Worm (Caenorhabditis elegans) whole organism, L4 larva: Measurements from ENCODE around the gene C27D9.1.

Source experiments
- D1046.2 ChIP-seq: fragments of 200-800 bp; sonication (Bioruptor generic); IDR thresholded peaks from 2 replicates; pipeline ENCODE4 v1.3.6; 2022; ENCODE audit warnings: missing genetic modification characterization, missing compliant biosample characterization
- F10B5.3 ChIP-seq: sonication (generic microtip); optimal IDR thresholded peaks from 2 replicates; lab custom pipeline; 2016; ENCODE audit warnings: mild to moderate bottlenecking, missing genetic modification characterization, missing compliant biosample characterization
- F44E2.7 ChIP-seq: fragments of 200-800 bp; sonication (Bioruptor generic); IDR thresholded peaks from 2 replicates; pipeline ENCODE4 v2.1.2; 2022; ENCODE audit warnings: missing genetic modification characterization, missing compliant biosample characterization
- R02D3.7 ChIP-seq: fragments of 150-350 bp; sonication (generic microtip); optimal IDR thresholded peaks from 3 replicates; lab custom pipeline; 2014; ENCODE audit warnings: missing biosample characterization, missing genetic modification characterization
- T20F7.1 ChIP-seq: fragments of 200-800 bp; sonication (Bioruptor generic); optimal IDR thresholded peaks from 2 replicates; lab custom pipeline; 2018; ENCODE audit warnings: mild to moderate bottlenecking, missing genetic modification characterization, missing compliant biosample characterization
- Y48G9A.11 ChIP-seq: fragments of 200-800 bp; sonication (Bioruptor generic); IDR thresholded peaks from 2 replicates; pipeline ENCODE4 v1.3.6; 2022; ENCODE audit warnings: missing genetic modification reagents, missing genetic modification characterization, missing compliant biosample characterization
- Y5F2A.4 ChIP-seq: fragments of 200-800 bp; sonication (Bioruptor generic); optimal IDR thresholded peaks from 2 replicates; lab custom pipeline; 2018; ENCODE audit warnings: mild to moderate bottlenecking, missing genetic modification characterization, missing compliant biosample characterization
- Y75B8A.6 ChIP-seq: fragments of 200-800 bp; sonication (Bioruptor generic); IDR thresholded peaks from 2 replicates; pipeline ENCODE4 v1.3.6; 2022; ENCODE audit warnings: missing genetic modification reagents, missing genetic modification characterization, missing compliant biosample characterization
- arid-1 ChIP-seq: fragments of 200-800 bp; sonication (Bioruptor generic); conservative IDR thresholded peaks from 2 replicates; pipeline ENCODE4 v1.3.6; 2022; ENCODE audit warnings: missing genetic modification reagents, missing genetic modification characterization, missing compliant biosample characterization
- ceh-62 ChIP-seq: sonication (generic microtip); optimal IDR thresholded peaks from 2 replicates; lab custom pipeline; 2017; ENCODE audit warnings: missing biosample characterization, missing genetic modification characterization
- ctbp-1 ChIP-seq: fragments of 200-800 bp; sonication (Bioruptor generic); IDR thresholded peaks from 2 replicates; pipeline ENCODE4 v1.3.6; 2022; ENCODE audit warnings: missing genetic modification reagents, missing genetic modification characterization, missing compliant biosample characterization
- daf-16 ChIP-seq, 3 experiments: sonication (generic microtip); optimal IDR thresholded peaks; 2 replicates each; lab custom pipeline; 2016 to 2017; ENCODE audit warnings: missing genetic modification characterization in 3 of 3, missing genetic modification reagents in 3 of 3, mild to moderate bottlenecking in 2 of 3, missing compliant biosample characterization in 2 of 3, missing biosample characterization in 1 of 3, moderate library complexity in 1 of 3
- dmd-6 ChIP-seq: fragments of 200-800 bp; sonication (Bioruptor generic); IDR thresholded peaks from 2 replicates; pipeline ENCODE4 v1.3.6; 2022; ENCODE audit warnings: missing genetic modification reagents, missing genetic modification characterization, missing compliant biosample characterization
- dmd-8 ChIP-seq: fragments of 200-800 bp; sonication (Bioruptor generic); IDR thresholded peaks from 2 replicates; pipeline ENCODE4 v1.3.6; 2022; ENCODE audit warnings: missing genetic modification characterization, missing compliant biosample characterization
- dve-1 ChIP-seq: sonication (generic microtip); optimal IDR thresholded peaks from 2 replicates; lab custom pipeline; 2017; ENCODE audit warnings: antibody characterized with exemption, mild to moderate bottlenecking, missing genetic modification characterization, missing compliant biosample characterization; ENCODE audit not compliant: insufficient read depth
- hlh-11 ChIP-seq: fragments of 200-800 bp; sonication (Bioruptor generic); optimal IDR thresholded peaks from 2 replicates; lab custom pipeline; 2018; ENCODE audit warnings: mild to moderate bottlenecking, missing genetic modification characterization, missing compliant biosample characterization
- hlh-30 ChIP-seq: sonication (generic microtip); optimal IDR thresholded peaks from 2 replicates; lab custom pipeline; 2017; ENCODE audit warnings: antibody characterized with exemption, mild to moderate bottlenecking, missing genetic modification characterization, missing compliant biosample characterization; ENCODE audit not compliant: insufficient read depth
- jun-1 ChIP-seq: fragments of 150-350 bp; optimal IDR thresholded peaks from 2 replicates; lab custom pipeline; 2014; ENCODE audit warnings: missing biosample characterization, missing genetic modification reagents, missing genetic modification characterization
- lim-7 ChIP-seq: fragments of 200-800 bp; sonication (Bioruptor generic); IDR thresholded peaks from 2 replicates; pipeline ENCODE4 v1.3.6; 2022; ENCODE audit warnings: missing genetic modification characterization, missing compliant biosample characterization
- lin-1 ChIP-seq: fragments of 200-800 bp; sonication (Bioruptor generic); IDR thresholded peaks from 2 replicates; pipeline ENCODE4 v1.3.6; 2022; ENCODE audit warnings: missing genetic modification reagents, missing genetic modification characterization, missing compliant biosample characterization
- lin-13 ChIP-seq: fragments of 150-350 bp; optimal IDR thresholded peaks from 2 replicates; lab custom pipeline; 2014; ENCODE audit warnings: missing biosample characterization, missing genetic modification reagents, missing genetic modification characterization
- lin-38 ChIP-seq: fragments of 200-800 bp; sonication (Bioruptor generic); IDR thresholded peaks from 2 replicates; pipeline ENCODE4 v1.3.6; 2022; ENCODE audit warnings: missing genetic modification reagents, missing genetic modification characterization, missing compliant biosample characterization
- lsy-2 ChIP-seq, 2 experiments: fragments of 150-350 bp in 1 of 2; sonication (generic microtip) in 1 of 2; optimal IDR thresholded peaks; 2 replicates each; lab custom pipeline; 2014 to 2017; ENCODE audit warnings: missing biosample characterization in 2 of 2, missing genetic modification characterization in 2 of 2
- mep-1 ChIP-seq: fragments of 150-350 bp; sonication (generic microtip); optimal IDR thresholded peaks from 3 replicates; lab custom pipeline; 2014; ENCODE audit warnings: missing biosample characterization, missing genetic modification characterization
- mxl-2 ChIP-seq: fragments of 200-800 bp; sonication (Bioruptor generic); conservative IDR thresholded peaks from 2 replicates; pipeline ENCODE4 v1.3.6; 2022; ENCODE audit warnings: missing genetic modification reagents, missing genetic modification characterization, missing compliant biosample characterization
- mxl-3 ChIP-seq: fragments of 200-800 bp; sonication (Bioruptor generic); optimal IDR thresholded peaks from 2 replicates; lab custom pipeline; 2018; ENCODE audit warnings: mild to moderate bottlenecking, missing genetic modification characterization, missing compliant biosample characterization
- nhr-102 ChIP-seq: sonication (generic microtip); optimal IDR thresholded peaks from 2 replicates; lab custom pipeline; 2016; ENCODE audit warnings: mild to moderate bottlenecking, missing genetic modification characterization, moderate library complexity, missing compliant biosample characterization
- nhr-28 ChIP-seq: fragments of 150-350 bp; optimal IDR thresholded peaks from 2 replicates; lab custom pipeline; 2014; ENCODE audit warnings: missing biosample characterization, missing genetic modification characterization
- nhr-48 ChIP-seq: sonication (generic microtip); optimal IDR thresholded peaks from 2 replicates; lab custom pipeline; 2016; ENCODE audit warnings: mild to moderate bottlenecking, missing genetic modification characterization, missing compliant biosample characterization
- nhr-77 ChIP-seq: fragments of 150-350 bp; optimal IDR thresholded peaks from 2 replicates; lab custom pipeline; 2014; ENCODE audit warnings: missing biosample characterization, missing genetic modification characterization
- php-3 ChIP-seq: fragments of 200-800 bp; sonication (Bioruptor generic); IDR thresholded peaks from 2 replicates; pipeline ENCODE4 v1.3.6; 2022; ENCODE audit warnings: missing genetic modification reagents, missing genetic modification characterization, missing compliant biosample characterization
- pqm-1 ChIP-seq: sonication (generic microtip); optimal IDR thresholded peaks from 2 replicates; lab custom pipeline; 2017; ENCODE audit warnings: missing biosample characterization, missing genetic modification characterization
- saeg-2 ChIP-seq: fragments of 200-800 bp; sonication (Bioruptor generic); IDR thresholded peaks from 2 replicates; pipeline ENCODE4 v1.3.6; 2022; ENCODE audit warnings: missing genetic modification reagents, missing genetic modification characterization, missing compliant biosample characterization
- sdz-12 ChIP-seq: fragments of 200-800 bp; sonication (Bioruptor generic); optimal IDR thresholded peaks from 2 replicates; lab custom pipeline; 2018; ENCODE audit warnings: mild to moderate bottlenecking, missing genetic modification characterization, missing compliant biosample characterization
- set-16 ChIP-seq: fragments of 200-800 bp; sonication (Bioruptor generic); IDR thresholded peaks from 2 replicates; pipeline ENCODE4 v1.3.6; 2022; ENCODE audit warnings: missing genetic modification reagents, missing genetic modification characterization, missing compliant biosample characterization
- snpc-1.2 ChIP-seq: fragments of 200-800 bp; sonication (Bioruptor generic); IDR thresholded peaks from 2 replicates; pipeline ENCODE4 v1.3.6; 2022; ENCODE audit warnings: missing genetic modification reagents, missing genetic modification characterization, missing compliant biosample characterization
- spr-1 ChIP-seq: sonication (generic microtip); optimal IDR thresholded peaks from 2 replicates; lab custom pipeline; 2016; ENCODE audit warnings: mild to moderate bottlenecking, missing genetic modification characterization, missing compliant biosample characterization
- spr-3 ChIP-seq: fragments of 200-800 bp; sonication (Bioruptor generic); optimal IDR thresholded peaks from 2 replicates; lab custom pipeline; 2018; ENCODE audit warnings: mild to moderate bottlenecking, missing genetic modification characterization, missing compliant biosample characterization
- unc-62 ChIP-seq, 3 experiments: fragments of 150-350 bp in 1 of 3; sonication (generic microtip); optimal IDR thresholded peaks in 2 of 3; peaks in 1 of 3; 1 replicate in 1 of 3; 2 replicates in 2 of 3; lab custom pipeline; 2014 to 2017; ENCODE audit warnings: missing biosample characterization in 3 of 3, missing genetic modification characterization in 3 of 3, missing genetic modification reagents in 3 of 3, missing genotype in 1 of 3
- zag-1 ChIP-seq: fragments of 150-350 bp; optimal IDR thresholded peaks from 2 replicates; lab custom pipeline; 2014; ENCODE audit warnings: missing biosample characterization, missing genetic modification characterization
- zip-11 ChIP-seq: fragments of 200-800 bp; sonication (Bioruptor generic); IDR thresholded peaks from 2 replicates; pipeline ENCODE4 v1.3.6; 2022; ENCODE audit warnings: missing genetic modification characterization, missing compliant biosample characterization
- zip-2 ChIP-seq: fragments of 150-350 bp; optimal IDR thresholded peaks from 2 replicates; lab custom pipeline; 2014; ENCODE audit warnings: missing biosample characterization, missing genetic modification characterization
- ztf-11 ChIP-seq: fragments of 150-350 bp; optimal IDR thresholded peaks from 2 replicates; lab custom pipeline; 2014; ENCODE audit warnings: missing biosample characterization, missing genetic modification characterization

The C27D9.1 gene

DNA sequence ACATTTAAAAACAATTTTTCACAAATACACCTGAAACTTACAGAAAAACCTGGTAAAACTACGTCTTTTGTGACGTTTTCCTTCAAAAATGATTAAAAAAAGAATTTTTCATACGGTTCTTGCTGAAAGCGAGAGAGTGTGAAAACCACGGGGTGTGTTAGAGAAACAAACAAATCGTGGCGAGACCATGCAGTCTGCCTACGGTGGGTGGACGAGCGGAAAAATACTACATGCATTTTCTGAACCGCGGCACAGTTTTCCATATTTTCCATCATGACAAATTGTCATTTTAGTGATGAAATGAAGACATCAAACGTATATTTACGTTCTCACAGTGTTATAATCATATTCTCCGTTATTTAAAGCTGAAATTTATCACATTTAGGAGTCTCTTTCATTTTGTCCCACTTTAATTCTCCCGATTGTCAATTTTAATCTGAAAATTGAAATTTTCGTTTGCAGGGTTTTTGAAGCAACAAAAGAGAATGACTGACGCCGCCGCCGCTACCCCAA lies 46.8 kb upstream of the C27D9.1 start, which contains the start of the genes F10G7.9 and tsn-1 (continued):
- no peak for TF ChIP-seq zip-11 (GFP tag; lab: Robert Waterston, UW)
- TF ChIP-seq nhr-77, result no peak
- no peak for TF ChIP-seq set-16
- TF ChIP-seq ctbp-1 (GFP tag; lab: Robert Waterston, UW), result no peak
- peak; percentile 75 for TF ChIP-seq lin-13 (GFP tag; lab: Kevin White, UChicago)

- TF ChIP-seq php-3 (GFP tag; lab: Robert Waterston, UW) (no peak), dve-1 (tag; lab: Kevin White, UChicago) (peak; percentile 3), zip-2 (tag; lab: Kevin White, UChicago) (peak; percentile 54), mxl-2 (GFP tag; lab: Robert Waterston, UW) (no peak), F10B5.3 (tag; lab: Kevin White, UChicago) (peak; percentile 54), F44E2.7 (no peak), snpc-1.2 (GFP tag; lab: Robert Waterston, UW) (no peak), nhr-48 (peak; percentile 16), R02D3.7 (tag; lab: Kevin White, UChicago) (no peak), Y5F2A.4 (GFP tag; lab: Kevin White, UChicago) (no peak), nhr-102 (tag; lab: Kevin White, UChicago) (peak; percentile 77), lsy-2 (tag; optimal IDR thresholded peaks at IDR 0.05; lab: Kevin White, UChicago) (peak in 1 of 2 experiments; percentile 41), mxl-3 (no peak), zip-11 (GFP tag; lab: Robert Waterston, UW) (no peak), spr-3 (peak; percentile 58), saeg-2 (GFP tag; lab: Robert Waterston, UW) (0 out of 2 replicates have a peak, but pooled peaks have one; percentile 25), arid-1 (GFP tag; lab: Robert Waterston, UW) (peak; percentile 56; the same call in 1 of the 2 replicates), ztf-11 (tag; lab: Kevin White, UChicago) (no peak), zag-1 (tag; lab: Kevin White, UChicago) (no peak), Y48G9A.11 (GFP tag; lab: Robert Waterston, UW) (peak; percentile 24; the same call in 1 of the 2 replicates), lim-7 (0 out of 2 replicates have a peak, but pooled peaks have one; percentile 22), dmd-8 (GFP tag; lab: Robert Waterston, UW) (no peak), ceh-62 (tag; lab: Kevin White, UChicago) (no peak), mep-1 (tag; lab: Kevin White, UChicago) (no peak), daf-16 (GFP tag; optimal IDR thresholded peaks at IDR 0.05; lab: Kevin White, UChicago) (peak in 1 of 2 experiments; percentile 54), daf-16 (tag; optimal IDR thresholded peaks at IDR 0.05; lab: Kevin White, UChicago) (no peak), lin-38 (peak; percentile 65), D1046.2 (no peak), spr-1 (peak; percentile 36)
Measured at ce11 chrII:4710120-4710519, 43.1 kb upstream of the C27D9.1 start, which contains the start of gene tag-151. Gene tag-151 (plus strand): TSS chrII:4710277.

DNA sequence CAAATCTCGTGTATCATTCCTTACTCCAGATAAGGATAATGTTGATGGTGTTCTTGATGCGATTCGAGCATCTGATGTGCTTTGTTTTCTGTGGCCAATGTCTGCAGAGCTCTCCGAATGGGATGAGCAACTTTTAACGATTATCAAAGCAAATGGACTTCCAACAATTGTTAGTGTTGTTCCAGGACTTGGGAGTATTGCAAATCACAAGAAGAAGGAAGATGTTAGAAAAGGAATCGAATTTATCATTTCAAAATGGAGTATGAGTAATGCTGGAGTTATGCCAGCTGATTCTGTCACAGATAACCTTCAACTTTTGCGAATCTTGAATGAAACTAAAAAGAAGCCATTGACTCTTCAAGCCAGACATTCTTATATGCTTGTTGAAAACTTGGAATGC lies 42.4 kb upstream of the C27D9.1 start:
- TF ChIP-seq sdz-12 (GFP tag; lab: Kevin White, UChicago) (no peak), unc-62 (GFP tag; optimal IDR thresholded peaks at IDR 0.05 in 1 of 2; lab: Kevin White, UChicago) (peak in 1 of 2 experiments; percentile 96), unc-62 (tag; optimal IDR thresholded peaks at IDR 0.05; lab: Kevin White, UChicago) (no peak)

DNA sequence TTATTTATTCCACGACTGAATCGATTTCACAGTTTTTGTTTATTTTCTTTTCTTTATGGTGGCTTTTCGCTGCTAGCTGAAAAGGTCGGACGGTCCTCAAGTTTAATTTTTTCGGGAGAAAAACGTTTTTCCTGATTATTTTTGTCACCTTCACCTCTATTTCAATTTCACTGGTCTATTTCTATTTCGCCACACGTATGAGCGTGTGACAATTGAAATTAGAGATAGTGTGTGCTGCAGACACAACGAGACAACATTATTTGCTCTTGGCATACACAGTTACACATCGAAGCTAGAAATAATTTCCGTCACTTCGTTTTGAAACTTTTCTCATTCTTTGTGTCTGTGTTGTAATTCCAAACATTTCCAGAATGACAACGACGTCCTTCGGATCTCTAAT lies 37.5 kb upstream of the C27D9.1 start, which contains the start of gene F41C3.8:
F41C3.8 (plus strand) TSS at position 371 of the 400 bp plus-strand sequence.
- TF ChIP-seq lin-1 (no peak), dmd-6 (peak; percentile 42; the same call in 1 of the 2 replicates), T20F7.1 (GFP tag; lab: Kevin White, UChicago) (no peak), jun-1 (no peak), daf-16 (GFP tag; optimal IDR thresholded peaks at IDR 0.05; lab: Kevin White, UChicago) (no peak), daf-16 (tag; optimal IDR thresholded peaks at IDR 0.05; lab: Kevin White, UChicago) (peak; percentile 27), hlh-30 (tag; lab: Kevin White, UChicago) (peak; percentile 30), pqm-1 (tag; lab: Kevin White, UChicago) (peak; percentile 75), Y75B8A.6 (no peak), nhr-28 (tag; lab: Kevin White, UChicago) (peak; percentile 80), hlh-11 (tag; lab: Kevin White, UChicago) (peak; percentile 20), dve-1 (tag; lab: Kevin White, UChicago) (peak; percentile 13)
